Fruit fly (Drosophila melanogaster) whole organism, embryonic: ENCODE measurements around the gene scny.

Source experiments
- Abd-B ChIP-seq: fragments of 200-800 bp; sonication (Bioruptor generic); optimal IDR thresholded peaks from 2 replicates; lab custom pipeline; 2018; ENCODE audit warnings: missing biosample characterization, mild to moderate bottlenecking, missing genetic modification characterization, moderate library complexity
- Adf1 ChIP-seq: fragments of 200-800 bp; sonication (Bioruptor generic); IDR thresholded peaks from 2 replicates; pipeline ENCODE4 v1.3.6; 2022; ENCODE audit warnings: missing biosample characterization, missing genetic modification characterization
- Aef1 ChIP-seq: fragments of 200-800 bp; sonication (Bioruptor generic); IDR thresholded peaks from 3 replicates; pipeline ENCODE4 v1.3.6; 2022; ENCODE audit warnings: missing biosample characterization, missing genetic modification characterization
- Atf-2 ChIP-seq: fragments of 200-800 bp; sonication (Bioruptor generic); optimal IDR thresholded peaks from 2 replicates; lab custom pipeline; 2016; ENCODE audit warnings: missing biosample characterization, missing genetic modification characterization
- CG12155 ChIP-seq: fragments of 200-800 bp; sonication (Bioruptor generic); optimal IDR thresholded peaks from 3 replicates; lab custom pipeline; 2016; ENCODE audit warnings: missing biosample characterization, missing genetic modification characterization
- CG12744 ChIP-seq: fragments of 200-800 bp; sonication (Bioruptor generic); optimal IDR thresholded peaks from 2 replicates; lab custom pipeline; 2016; ENCODE audit warnings: missing biosample characterization, missing genetic modification characterization
- CG4707 ChIP-seq: fragments of 200-800 bp; sonication (Bioruptor generic); optimal IDR thresholded peaks from 2 replicates; lab custom pipeline; 2018; ENCODE audit warnings: missing biosample characterization, mild to moderate bottlenecking, missing genetic modification characterization, moderate library complexity
- CG6689 ChIP-seq: fragments of 200-800 bp; sonication (Bioruptor generic); IDR thresholded peaks from 2 replicates; pipeline ENCODE4 v1.3.6; 2022; ENCODE audit warnings: missing biosample characterization, missing genetic modification characterization
- CG7357 ChIP-seq: fragments of 200-800 bp; sonication (Bioruptor generic); IDR thresholded peaks from 3 replicates; pipeline ENCODE4 v1.3.6; 2022; ENCODE audit warnings: missing biosample characterization, missing genetic modification characterization
- CG7928 ChIP-seq: fragments of 200-800 bp; sonication (Bioruptor generic); optimal IDR thresholded peaks from 2 replicates; lab custom pipeline; 2017; ENCODE audit warnings: missing biosample characterization, mild to moderate bottlenecking, missing genetic modification characterization
- CG8388 ChIP-seq: fragments of 200-800 bp; sonication (Bioruptor generic); optimal IDR thresholded peaks from 2 replicates; lab custom pipeline; 2019; ENCODE audit warnings: missing biosample characterization, mild to moderate bottlenecking, missing genetic modification characterization, moderate library complexity
- CG8478 ChIP-seq: fragments of >200 bp; optimal IDR thresholded peaks from 2 replicates; lab custom pipeline; 2018
- CG8765 ChIP-seq: fragments of 200-800 bp; sonication (Bioruptor generic); IDR thresholded peaks from 2 replicates; pipeline ENCODE4 v1.3.6; 2022; ENCODE audit warnings: missing biosample characterization, missing genetic modification characterization
- CG9932 ChIP-seq: fragments of 200-800 bp; sonication (Bioruptor generic); IDR thresholded peaks from 2 replicates; pipeline ENCODE4 v1.3.6; 2022; ENCODE audit warnings: missing biosample characterization, missing genetic modification characterization
- Chrac-16 ChIP-seq: fragments of 200-800 bp; sonication (Bioruptor generic); optimal IDR thresholded peaks from 3 replicates; lab custom pipeline; 2016; ENCODE audit warnings: missing biosample characterization, missing genetic modification characterization
- Elba2 ChIP-seq: fragments of 200-800 bp; sonication (Bioruptor generic); optimal IDR thresholded peaks from 3 replicates; lab custom pipeline; 2016; ENCODE audit warnings: missing biosample characterization, missing genetic modification characterization
- Ets97D ChIP-seq: fragments of 200-800 bp; sonication (Bioruptor generic); optimal IDR thresholded peaks from 3 replicates; lab custom pipeline; 2016; ENCODE audit warnings: missing biosample characterization, missing genetic modification characterization
- Fer3 ChIP-seq: fragments of 200-800 bp; sonication (Bioruptor generic); optimal IDR thresholded peaks from 2 replicates; lab custom pipeline; 2018; ENCODE audit warnings: missing biosample characterization, mild to moderate bottlenecking, missing genetic modification characterization, moderate library complexity
- Hand ChIP-seq: fragments of 200-800 bp; sonication (Bioruptor generic); optimal IDR thresholded peaks from 2 replicates; lab custom pipeline; 2017; ENCODE audit warnings: mild to moderate bottlenecking, missing biosample characterization, missing genetic modification reagents, missing genetic modification characterization
- Hr3 ChIP-seq: fragments of 200-800 bp; sonication (Bioruptor generic); optimal IDR thresholded peaks from 3 replicates; lab custom pipeline; 2016; ENCODE audit warnings: missing biosample characterization, missing genetic modification characterization
- Hr51 ChIP-seq, 2 experiments: fragments of 200-800 bp; sonication (Bioruptor generic); optimal IDR thresholded peaks; 2 replicates in 1 of 2; 3 replicates in 1 of 2; lab custom pipeline; 2016 to 2018; ENCODE audit warnings: missing biosample characterization in 2 of 2, missing genetic modification characterization in 2 of 2, mild to moderate bottlenecking in 1 of 2, moderate library complexity in 1 of 2
- Neu2 ChIP-seq: fragments of 200-800 bp; sonication (Bioruptor generic); optimal IDR thresholded peaks from 3 replicates; lab custom pipeline; 2016; ENCODE audit warnings: missing biosample characterization, missing genetic modification characterization, borderline replicate concordance
- Nf-YB ChIP-seq: fragments of 200-800 bp; sonication (Bioruptor generic); optimal IDR thresholded peaks from 3 replicates; lab custom pipeline; 2019; ENCODE audit warnings: missing biosample characterization, mild to moderate bottlenecking, missing genetic modification characterization, moderate library complexity
- Oaz ChIP-seq: fragments of 200-800 bp; sonication (Bioruptor generic); IDR thresholded peaks from 2 replicates; pipeline ENCODE4 v1.3.6; 2022; ENCODE audit warnings: missing biosample characterization, missing genetic modification characterization
- PHDP ChIP-seq: fragments of 200-800 bp; sonication (Bioruptor generic); optimal IDR thresholded peaks from 3 replicates; lab custom pipeline; 2018; ENCODE audit warnings: missing biosample characterization, mild to moderate bottlenecking, missing genetic modification characterization, moderate library complexity
- Pdp1 ChIP-seq, 2 experiments: fragments of 200-800 bp; sonication (Bioruptor generic); optimal IDR thresholded peaks; 3 replicates each; lab custom pipeline; 2016; ENCODE audit warnings: missing biosample characterization in 2 of 2, missing genetic modification characterization in 2 of 2, mild to moderate bottlenecking in 1 of 2, moderate library complexity in 1 of 2
- Sry-β ChIP-seq: fragments of 200-800 bp; sonication (Bioruptor generic); optimal IDR thresholded peaks from 2 replicates; lab custom pipeline; 2018; ENCODE audit warnings: missing biosample characterization, mild to moderate bottlenecking, missing genetic modification characterization, moderate library complexity
- Xrp1 ChIP-seq: fragments of 200-800 bp; sonication (Bioruptor generic); IDR thresholded peaks from 2 replicates; pipeline ENCODE4 v1.3.6; 2022; ENCODE audit warnings: missing biosample characterization, missing genetic modification characterization
- ab ChIP-seq: fragments of 200-800 bp; sonication (Bioruptor generic); optimal IDR thresholded peaks from 2 replicates; lab custom pipeline; 2016; ENCODE audit warnings: missing biosample characterization, missing genetic modification characterization
- bcd ChIP-seq: fragments of 200-800 bp; sonication (Bioruptor generic); optimal IDR thresholded peaks from 2 replicates; lab custom pipeline; 2017; ENCODE audit warnings: missing biosample characterization, mild to moderate bottlenecking, missing genetic modification characterization
- chm ChIP-seq: fragments of 200-800 bp; sonication (Bioruptor generic); IDR thresholded peaks from 2 replicates; pipeline ENCODE4 v1.3.6; 2022; ENCODE audit warnings: missing biosample characterization, missing genetic modification characterization
- chn ChIP-seq: fragments of 200-800 bp; sonication (Bioruptor generic); optimal IDR thresholded peaks from 2 replicates; lab custom pipeline; 2016; ENCODE audit warnings: missing biosample characterization, missing genetic modification characterization
- crol ChIP-seq: fragments of 200-800 bp; sonication (Bioruptor generic); IDR thresholded peaks from 2 replicates; pipeline ENCODE4 v1.3.6; 2022; ENCODE audit warnings: missing biosample characterization, missing genetic modification characterization
- disco-r ChIP-seq: fragments of 200-800 bp; sonication (Bioruptor generic); optimal IDR thresholded peaks from 2 replicates; lab custom pipeline; 2016; ENCODE audit warnings: missing biosample characterization, missing genetic modification characterization
- dm ChIP-seq: fragments of 200-800 bp; sonication (Bioruptor generic); optimal IDR thresholded peaks from 3 replicates; lab custom pipeline; 2016; ENCODE audit warnings: missing biosample characterization, missing genetic modification characterization
- dmrt99B ChIP-seq: fragments of 200-800 bp; sonication (Bioruptor generic); optimal IDR thresholded peaks from 2 replicates; lab custom pipeline; 2018; ENCODE audit warnings: missing biosample characterization, mild to moderate bottlenecking, missing genetic modification characterization, moderate library complexity
- dpn ChIP-seq, 2 experiments: fragments of 200-800 bp; sonication (Bioruptor generic); optimal IDR thresholded peaks; 3 replicates each; lab custom pipeline; 2016; ENCODE audit warnings: missing biosample characterization in 2 of 2, missing genetic modification characterization in 2 of 2
- ems ChIP-seq: fragments of 200-800 bp; sonication (Bioruptor generic); optimal IDR thresholded peaks from 3 replicates; lab custom pipeline; 2016; ENCODE audit warnings: missing biosample characterization, missing genetic modification characterization
- kay ChIP-seq: fragments of 200-800 bp; sonication (Bioruptor generic); optimal IDR thresholded peaks from 2 replicates; lab custom pipeline; 2016; ENCODE audit warnings: missing biosample characterization, missing genetic modification characterization
- lov ChIP-seq, 2 experiments: fragments of 200-800 bp in 1 of 2; fragments of >200 bp in 1 of 2; sonication (Bioruptor generic) in 1 of 2; IDR thresholded peaks in 1 of 2; optimal IDR thresholded peaks in 1 of 2; 2 replicates in 1 of 2; 3 replicates in 1 of 2; pipeline versions ENCODE4 v1.3.6 to Lab custom; 2017 to 2022; ENCODE audit warnings: missing biosample characterization in 1 of 2, missing genetic modification characterization in 1 of 2
- luna ChIP-seq: fragments of 200-800 bp; sonication (Bioruptor generic); optimal IDR thresholded peaks from 2 replicates; lab custom pipeline; 2016; ENCODE audit warnings: missing biosample characterization, missing genetic modification characterization
- maf-S ChIP-seq: fragments of 200-800 bp; sonication (Bioruptor generic); optimal IDR thresholded peaks from 2 replicates; lab custom pipeline; 2016; ENCODE audit warnings: missing biosample characterization, missing genetic modification characterization
- nerfin-1 ChIP-seq: fragments of 200-800 bp; sonication (Bioruptor generic); optimal IDR thresholded peaks from 3 replicates; lab custom pipeline; 2019; ENCODE audit warnings: missing biosample characterization, mild to moderate bottlenecking, missing genetic modification characterization, moderate library complexity
- rib ChIP-seq: fragments of 200-800 bp; sonication (Bioruptor generic); IDR thresholded peaks from 2 replicates; pipeline ENCODE4 v1.3.6; 2022; ENCODE audit warnings: missing biosample characterization, missing genetic modification characterization
- sisA ChIP-seq: fragments of 200-800 bp; sonication (Bioruptor generic); IDR thresholded peaks from 2 replicates; pipeline ENCODE4 v1.3.6; 2022; ENCODE audit warnings: missing biosample characterization, missing genetic modification characterization
- slou ChIP-seq: fragments of 200-800 bp; sonication (Bioruptor generic); optimal IDR thresholded peaks from 3 replicates; lab custom pipeline; 2016; ENCODE audit warnings: missing biosample characterization, missing genetic modification characterization
- toy ChIP-seq: fragments of 200-800 bp; sonication (Bioruptor generic); IDR thresholded peaks from 2 replicates; pipeline ENCODE4 v1.3.6; 2022; ENCODE audit warnings: missing biosample characterization, missing genetic modification characterization
- vnd ChIP-seq: fragments of 200-800 bp; sonication (Bioruptor generic); IDR thresholded peaks from 3 replicates; pipeline ENCODE4 v1.3.6; 2022; ENCODE audit warnings: missing biosample characterization, missing genetic modification characterization; ENCODE audit not compliant: partially characterized antibody
- z ChIP-seq: fragments of 200-800 bp; sonication (Bioruptor generic); IDR thresholded peaks from 3 replicates; pipeline ENCODE4 v1.3.6; 2022; ENCODE audit warnings: missing biosample characterization, missing genetic modification characterization

scny gene

dm6 chr3L:5768532-5769497 lies at the start of gene scny, which contains the start of gene Ppat-Dpck (continued):
- no peak for TF ChIP-seq dmrt99B (tag; lab: Kevin White, UChicago)
- TF ChIP-seq Pdp1 (GFP tag; optimal IDR thresholded peaks at IDR 0.05; lab: Kevin White, UChicago) = peak in 1 of 2 experiments; percentile 67
- TF ChIP-seq rib (GFP tag; lab: Robert Waterston, UW) = no peak
- no peak for TF ChIP-seq bcd
- TF ChIP-seq dpn (GFP tag; optimal IDR thresholded peaks at IDR 0.05; lab: Kevin White, UChicago) = no peak
- TF ChIP-seq vnd = peak; percentile 91
- peak; percentile 14; the same call in 1 of the 2 replicates for TF ChIP-seq CG9932 (GFP tag; lab: Robert Waterston, UW)
- TF ChIP-seq luna (GFP tag; lab: Kevin White, UChicago) = no peak
- no peak for TF ChIP-seq toy (GFP tag; lab: Robert Waterston, UW)
- TF ChIP-seq Hand (GFP tag; lab: Kevin White, UChicago) = no peak
- no peak for TF ChIP-seq chm
- TF ChIP-seq CG12744 (GFP tag; lab: Kevin White, UChicago) = no peak
- no peak for TF ChIP-seq Aef1 (GFP tag; lab: Robert Waterston, UW)
- peak; percentile 43 for TF ChIP-seq CG8478
- peak; percentile 38 for TF ChIP-seq kay (GFP tag; lab: Kevin White, UChicago)
- no peak for TF ChIP-seq slou
- peak; percentile 91 for TF ChIP-seq dm (GFP tag; lab: Kevin White, UChicago)
- TF ChIP-seq CG8765 (GFP tag; lab: Robert Waterston, UW) = no peak
- TF ChIP-seq Hr3 (GFP tag; lab: Kevin White, UChicago) = no peak
- no peak for TF ChIP-seq Neu2 (GFP tag; lab: Kevin White, UChicago)
- TF ChIP-seq Abd-B = no peak
- TF ChIP-seq Fer3 = no peak
- TF ChIP-seq Ets97D = peak; percentile 88
- TF ChIP-seq ab (GFP tag; lab: Kevin White, UChicago) = no peak
- TF ChIP-seq CG7928 (GFP tag; lab: Kevin White, UChicago) = no peak
- TF ChIP-seq Nf-YB (GFP tag; lab: Kevin White, UChicago) = no peak
- TF ChIP-seq ems (GFP tag; lab: Kevin White, UChicago) = no peak
- TF ChIP-seq Sry-β (GFP tag; lab: Kevin White, UChicago) = peak; percentile 0
- TF ChIP-seq Chrac-16 (GFP tag; lab: Kevin White, UChicago) = no peak
- no peak for TF ChIP-seq chn (GFP tag; lab: Kevin White, UChicago)
- TF ChIP-seq CG6689 (GFP tag; lab: Robert Waterston, UW) = no peak
- TF ChIP-seq PHDP (tag; lab: Kevin White, UChicago) = no peak
- TF ChIP-seq CG8388 (GFP tag; lab: Kevin White, UChicago) = no peak
- TF ChIP-seq CG4707 (GFP tag; lab: Kevin White, UChicago) = no peak
- no peak for TF ChIP-seq Elba2 (GFP tag; lab: Kevin White, UChicago)
- no peak for TF ChIP-seq lov (optimal IDR thresholded peaks at IDR 0.05; lab: Kevin White, UChicago)
- no peak for TF ChIP-seq lov (GFP tag; IDR thresholded peaks at IDR 0.05; lab: Robert Waterston, UW)
- no peak for TF ChIP-seq maf-S (GFP tag; lab: Kevin White, UChicago)
- TF ChIP-seq disco-r (GFP tag; lab: Kevin White, UChicago) = no peak
- no peak for TF ChIP-seq z (GFP tag; lab: Robert Waterston, UW)
- no peak for TF ChIP-seq Hr51 (GFP tag; optimal IDR thresholded peaks at IDR 0.05; lab: Kevin White, UChicago)
- TF ChIP-seq Xrp1 (GFP tag; lab: Robert Waterston, UW) = no peak
- no peak for TF ChIP-seq Oaz (GFP tag; lab: Robert Waterston, UW)
- no peak for TF ChIP-seq sisA (GFP tag; lab: Robert Waterston, UW)
- peak; percentile 63 for TF ChIP-seq Adf1 (GFP tag; lab: Robert Waterston, UW)
- TF ChIP-seq Atf-2 = no peak
- TF ChIP-seq crol (GFP tag; lab: Robert Waterston, UW) = peak; percentile 92
- TF ChIP-seq nerfin-1 (tag; lab: Kevin White, UChicago) = peak; percentile 26
- TF ChIP-seq CG12155 (GFP tag; lab: Kevin White, UChicago) = peak; percentile 16
- no peak for TF ChIP-seq CG7357 (GFP tag; lab: Robert Waterston, UW)
